Fruit fly (Drosophila melanogaster) whole organism, prepupa: ENCODE measurements around the gene Ssk.

Experiments
- Blimp-1 ChIP-seq: fragments of 200-800 bp; sonication (Bioruptor generic); optimal IDR thresholded peaks from 3 replicates; lab custom pipeline; 2017; ENCODE audit warnings: missing biosample characterization, missing genetic modification characterization, mild to moderate bottlenecking, moderate library complexity, missing genetic modification reagents
- CG10631 ChIP-seq: fragments of 200-800 bp; sonication (Bioruptor generic); optimal IDR thresholded peaks from 2 replicates; lab custom pipeline; 2016; ENCODE audit warnings: missing biosample characterization, missing genetic modification characterization
- CG10669 ChIP-seq: fragments of 200-800 bp; sonication (Bioruptor generic); optimal IDR thresholded peaks from 3 replicates; lab custom pipeline; 2018; ENCODE audit warnings: missing biosample characterization, mild to moderate bottlenecking, missing genetic modification characterization, moderate library complexity
- CG16779 ChIP-seq: fragments of 200-800 bp; sonication (Bioruptor generic); optimal IDR thresholded peaks from 3 replicates; lab custom pipeline; 2017; ENCODE audit warnings: missing biosample characterization, mild to moderate bottlenecking, missing genetic modification characterization
- CG32006 ChIP-seq: fragments of 200-800 bp; sonication (Bioruptor generic); optimal IDR thresholded peaks from 3 replicates; lab custom pipeline; 2017; ENCODE audit warnings: missing biosample characterization, mild to moderate bottlenecking, missing genetic modification characterization
- CG3919 ChIP-seq: fragments of 200-800 bp; sonication (Bioruptor generic); optimal IDR thresholded peaks from 3 replicates; lab custom pipeline; 2016; ENCODE audit warnings: missing biosample characterization, missing genetic modification characterization
- CG6163 ChIP-seq: fragments of 200-800 bp; sonication (Bioruptor generic); IDR thresholded peaks from 3 replicates; pipeline ENCODE4 v1.3.6; 2022; ENCODE audit warnings: missing biosample characterization, missing genetic modification characterization
- CG6792 ChIP-seq: fragments of 200-800 bp; sonication (Bioruptor generic); optimal IDR thresholded peaks from 3 replicates; lab custom pipeline; 2016; ENCODE audit warnings: missing biosample characterization, missing genetic modification characterization
- CG6808 ChIP-seq: fragments of 200-800 bp; sonication (Bioruptor generic); optimal IDR thresholded peaks from 3 replicates; lab custom pipeline; 2017; ENCODE audit warnings: missing biosample characterization, missing genetic modification characterization, mild to moderate bottlenecking, moderate library complexity, missing genetic modification reagents
- CG6854 ChIP-seq: fragments of 200-800 bp; sonication (Bioruptor generic); optimal IDR thresholded peaks from 2 replicates; lab custom pipeline; 2017; ENCODE audit warnings: missing biosample characterization, mild to moderate bottlenecking, missing genetic modification characterization
- CG8119 ChIP-seq: fragments of 200-800 bp; sonication (Bioruptor generic); IDR thresholded peaks from 3 replicates; pipeline ENCODE4 v1.3.6; 2022; ENCODE audit warnings: missing biosample characterization, missing genetic modification characterization
- CG9139 ChIP-seq: fragments of 200-800 bp; sonication (Bioruptor generic); optimal IDR thresholded peaks from 3 replicates; lab custom pipeline; 2017; ENCODE audit warnings: missing biosample characterization, mild to moderate bottlenecking, missing genetic modification characterization
- Eip78C ChIP-seq: fragments of 200-800 bp; sonication (Bioruptor generic); peaks from one replicate; lab custom pipeline; 2016; ENCODE audit warnings: missing biosample characterization, missing genetic modification characterization
- Eip93F ChIP-seq: fragments of 200-800 bp; sonication (Bioruptor generic); optimal IDR thresholded peaks from 2 replicates; lab custom pipeline; 2016; ENCODE audit warnings: missing biosample characterization, mild to moderate bottlenecking, missing genetic modification characterization
- Ets21C ChIP-seq: fragments of 200-800 bp; sonication (Bioruptor generic); optimal IDR thresholded peaks from 3 replicates; lab custom pipeline; 2016; ENCODE audit warnings: missing biosample characterization, missing genetic modification characterization
- Hr38 ChIP-seq: sonication (Bioruptor generic); optimal IDR thresholded peaks from 2 replicates; lab custom pipeline; 2016; ENCODE audit warnings: missing biosample characterization, missing genetic modification characterization
- Hr4 ChIP-seq: fragments of 200-800 bp; sonication (Bioruptor generic); optimal IDR thresholded peaks from 3 replicates; lab custom pipeline; 2016; ENCODE audit warnings: missing biosample characterization, missing genetic modification characterization
- Met ChIP-seq: fragments of 200-800 bp; sonication (Bioruptor generic); optimal IDR thresholded peaks from 3 replicates; lab custom pipeline; 2016; ENCODE audit warnings: missing biosample characterization, missing genetic modification characterization
- Sox14 ChIP-seq: fragments of 200-800 bp; sonication (Bioruptor generic); optimal IDR thresholded peaks from 3 replicates; lab custom pipeline; 2016; ENCODE audit warnings: missing biosample characterization, missing genetic modification characterization
- Sox15 ChIP-seq: fragments of 200-800 bp; sonication (Bioruptor generic); optimal IDR thresholded peaks from 3 replicates; lab custom pipeline; 2016; ENCODE audit warnings: missing biosample characterization, missing genetic modification characterization
- achi ChIP-seq: fragments of 200-800 bp; sonication (Bioruptor generic); optimal IDR thresholded peaks from 3 replicates; lab custom pipeline; 2016; ENCODE audit warnings: missing biosample characterization, missing genetic modification characterization
- dac ChIP-seq: fragments of 200-800 bp; sonication (Bioruptor generic); optimal IDR thresholded peaks from 2 replicates; lab custom pipeline; 2017; ENCODE audit warnings: missing biosample characterization, mild to moderate bottlenecking, missing genetic modification characterization
- esn ChIP-seq: fragments of 200-800 bp; sonication (Bioruptor generic); optimal IDR thresholded peaks from 2 replicates; lab custom pipeline; 2016; ENCODE audit warnings: missing biosample characterization, mild to moderate bottlenecking, missing genetic modification characterization, moderate library complexity
- spab ChIP-seq: fragments of 200-800 bp; sonication (Bioruptor generic); optimal IDR thresholded peaks from 2 replicates; lab custom pipeline; 2017; ENCODE audit warnings: missing biosample characterization, mild to moderate bottlenecking, missing genetic modification characterization, missing genetic modification reagents
- ss ChIP-seq, 2 experiments: fragments of 200-800 bp; sonication (Bioruptor generic); optimal IDR thresholded peaks; 2 replicates in 1 of 2; 3 replicates in 1 of 2; lab custom pipeline; 2017 to 2018; ENCODE audit warnings: mild to moderate bottlenecking in 2 of 2, missing biosample characterization in 2 of 2, missing genetic modification characterization in 2 of 2, moderate library complexity in 1 of 2
- vri ChIP-seq: fragments of 200-800 bp; sonication (Bioruptor generic); optimal IDR thresholded peaks from 3 replicates; lab custom pipeline; 2016; ENCODE audit warnings: missing biosample characterization, mild to moderate bottlenecking, missing genetic modification characterization

Ssk gene

dm6 chr3L:20230178-20230775, 42.0 kb downstream of the Ssk start:
- TF ChIP-seq CG6854: no peak
- peak; percentile 74 for TF ChIP-seq Eip78C (GFP tag; lab: Kevin White, UChicago)
- TF ChIP-seq Sox14 (GFP tag; lab: Kevin White, UChicago): no peak
- TF ChIP-seq CG6163 (GFP tag; lab: Robert Waterston, UW): 0 out of 3 replicates have a peak, but pooled peaks have one; percentile 17
- peak; percentile 87 for TF ChIP-seq Blimp-1
- TF ChIP-seq Eip93F (GFP tag; lab: Kevin White, UChicago): peak; percentile 76
- TF ChIP-seq esn (GFP tag; lab: Kevin White, UChicago): peak; percentile 17

dm6 chr3L:20231369-20231768, 43.0 kb downstream of the Ssk start, which contains the start of gene CG13813:
CG13813 (plus strand) TSS chr3L:20231669.
- TF ChIP-seq CG32006 (GFP tag; lab: Kevin White, UChicago): no peak
- no peak for TF ChIP-seq CG3919
- TF ChIP-seq CG6792 (GFP tag; lab: Kevin White, UChicago): no peak
- TF ChIP-seq CG6163 (GFP tag; lab: Robert Waterston, UW): no peak
- no peak for TF ChIP-seq Hr38 (GFP tag; lab: Kevin White, UChicago)
- TF ChIP-seq CG8119 (GFP tag; lab: Robert Waterston, UW): no peak
- no peak for TF ChIP-seq Eip93F (GFP tag; lab: Kevin White, UChicago)
- no peak for TF ChIP-seq vri
- TF ChIP-seq Ets21C: no peak
- TF ChIP-seq Met (GFP tag; lab: Kevin White, UChicago): no peak
- TF ChIP-seq ss (GFP tag; optimal IDR thresholded peaks at IDR 0.05; lab: Kevin White, UChicago): no peak
- TF ChIP-seq achi (GFP tag; lab: Kevin White, UChicago): no peak
- TF ChIP-seq CG10631 (GFP tag; lab: Kevin White, UChicago): no peak
- TF ChIP-seq Hr4 (GFP tag; lab: Kevin White, UChicago): no peak
- no peak for TF ChIP-seq CG10669 (GFP tag; lab: Kevin White, UChicago)
- no peak for TF ChIP-seq CG16779 (tag; lab: Kevin White, UChicago)
- TF ChIP-seq esn (GFP tag; lab: Kevin White, UChicago): no peak
- no peak for TF ChIP-seq Sox15 (GFP tag; lab: Kevin White, UChicago)

- TF ChIP-seq CG16779 (tag; lab: Kevin White, UChicago): no peak
- TF ChIP-seq CG9139 (GFP tag; lab: Kevin White, UChicago): no peak
- no peak for TF ChIP-seq CG6808
- TF ChIP-seq Eip93F (GFP tag; lab: Kevin White, UChicago): no peak
- TF ChIP-seq dac: no peak
- no peak for TF ChIP-seq Met (GFP tag; lab: Kevin White, UChicago)
- no peak for TF ChIP-seq CG6792 (GFP tag; lab: Kevin White, UChicago)
- TF ChIP-seq CG8119 (GFP tag; lab: Robert Waterston, UW): no peak
- TF ChIP-seq CG3919: no peak
- no peak for TF ChIP-seq spab
These were observed 48.8 kb downstream of the Ssk start for dm6 chr3L:20237167-20237566.
